Worm (Caenorhabditis elegans): ENCODE results near the gene H03G16.5.

H03G16.5 gene

ce11 chrX:15072877-15073276 lies 16.2 kb upstream of the H03G16.5 start (continued):
- TF ChIP-seq mxl-2 (GFP tag; conservative IDR thresholded peaks at IDR 0.05) (no peak), mep-1 (tag; optimal IDR thresholded peaks at IDR 0.05) (no peak), snpc-1.2 (GFP tag; IDR thresholded peaks at IDR 0.05) (no peak), nhr-42 (GFP tag; IDR thresholded peaks at IDR 0.05) (no peak), attf-4 (tag; optimal IDR thresholded peaks at IDR 0.05) (no peak), zip-11 (GFP tag; IDR thresholded peaks at IDR 0.05) (no peak), nhr-10 (tag; optimal IDR thresholded peaks at IDR 0.05) (no peak), nhr-237 (tag; optimal IDR thresholded peaks at IDR 0.05) (no peak), pha-4 (GFP tag; IDR thresholded peaks at IDR 0.05) (no peak), pha-4 (tag; optimal IDR thresholded peaks at IDR 0.05) (no peak), mdt-29 (GFP tag; IDR thresholded peaks at IDR 0.05) (no peak), ces-1 (GFP tag; optimal IDR thresholded peaks at IDR 0.05) (no peak), F10B5.3 (tag; optimal IDR thresholded peaks at IDR 0.05) (no peak), pqm-1 (tag; optimal IDR thresholded peaks at IDR 0.05) (no peak), php-3 (GFP tag; IDR thresholded peaks at IDR 0.05) (no peak), snpc-4 (tag; optimal IDR thresholded peaks at IDR 0.05) (no peak), dve-1 (tag; optimal IDR thresholded peaks at IDR 0.05; ENCODE audit: insufficient read depth) (no peak), lin-39 (tag; optimal IDR thresholded peaks at IDR 0.05) (no peak), Y75B8A.6 (GFP tag; IDR thresholded peaks at IDR 0.05) (no peak), madf-9 (GFP tag; conservative IDR thresholded peaks at IDR 0.05) (no peak), unc-39 (tag; optimal IDR thresholded peaks at IDR 0.05) (no peak), ceh-44 (GFP tag; IDR thresholded peaks at IDR 0.05) (no peak), ztf-7 (tag; optimal IDR thresholded peaks at IDR 0.05) (no peak), F44E2.7 (GFP tag; IDR thresholded peaks at IDR 0.05) (no peak), lin-1 (GFP tag; IDR thresholded peaks at IDR 0.05) (no peak), ceh-20 (GFP tag; IDR thresholded peaks at IDR 0.05) (no peak), lin-29 (GFP tag; IDR thresholded peaks at IDR 0.05) (no peak), nhr-41 (GFP tag; IDR thresholded peaks at IDR 0.05) (no peak), tra-1 (GFP tag; IDR thresholded peaks at IDR 0.05) (no peak), zfp-3 (GFP tag; conservative IDR thresholded peaks at IDR 0.05) (no peak), zip-2 (tag; optimal IDR thresholded peaks at IDR 0.05) (no peak), nhr-28 (tag; optimal IDR thresholded peaks at IDR 0.05) (peak; percentile 28), T20F7.1 (GFP tag; optimal IDR thresholded peaks at IDR 0.05) (no peak), F37D6.2 (tag; optimal IDR thresholded peaks at IDR 0.05) (no peak), lin-13 (GFP tag; optimal IDR thresholded peaks at IDR 0.05) (no peak), hlh-11 (tag; optimal IDR thresholded peaks at IDR 0.05) (peak; percentile 54), ceh-62 (tag; optimal IDR thresholded peaks at IDR 0.05) (no peak), dmd-6 (GFP tag; IDR thresholded peaks at IDR 0.05) (0 out of 2 replicates have a peak, but pooled peaks have one; percentile 17), cey-2 (tag; optimal IDR thresholded peaks at IDR 0.05; ENCODE audit: borderline replicate concordance, insufficient read depth) (no peak), nhr-11 (tag; optimal IDR thresholded peaks at IDR 0.05) (no peak), ceh-28 (tag; optimal IDR thresholded peaks at IDR 0.05) (peak; percentile 21), daf-16 (GFP tag; optimal IDR thresholded peaks at IDR 0.05) (no peak), daf-16 (tag; optimal IDR thresholded peaks at IDR 0.05) (no peak), lsy-2 (tag; optimal IDR thresholded peaks at IDR 0.05) (no peak), T26A8.4 (GFP tag; IDR thresholded peaks at IDR 0.05) (no peak), aly-2 (tag; optimal IDR thresholded peaks at IDR 0.05) (no peak)
